Fruit fly (Drosophila melanogaster): ENCODE results near the gene Rcc1.
A peak's percentile ranks its signal among the peaks of the same experiment; 100 is the strongest.

DNA sequence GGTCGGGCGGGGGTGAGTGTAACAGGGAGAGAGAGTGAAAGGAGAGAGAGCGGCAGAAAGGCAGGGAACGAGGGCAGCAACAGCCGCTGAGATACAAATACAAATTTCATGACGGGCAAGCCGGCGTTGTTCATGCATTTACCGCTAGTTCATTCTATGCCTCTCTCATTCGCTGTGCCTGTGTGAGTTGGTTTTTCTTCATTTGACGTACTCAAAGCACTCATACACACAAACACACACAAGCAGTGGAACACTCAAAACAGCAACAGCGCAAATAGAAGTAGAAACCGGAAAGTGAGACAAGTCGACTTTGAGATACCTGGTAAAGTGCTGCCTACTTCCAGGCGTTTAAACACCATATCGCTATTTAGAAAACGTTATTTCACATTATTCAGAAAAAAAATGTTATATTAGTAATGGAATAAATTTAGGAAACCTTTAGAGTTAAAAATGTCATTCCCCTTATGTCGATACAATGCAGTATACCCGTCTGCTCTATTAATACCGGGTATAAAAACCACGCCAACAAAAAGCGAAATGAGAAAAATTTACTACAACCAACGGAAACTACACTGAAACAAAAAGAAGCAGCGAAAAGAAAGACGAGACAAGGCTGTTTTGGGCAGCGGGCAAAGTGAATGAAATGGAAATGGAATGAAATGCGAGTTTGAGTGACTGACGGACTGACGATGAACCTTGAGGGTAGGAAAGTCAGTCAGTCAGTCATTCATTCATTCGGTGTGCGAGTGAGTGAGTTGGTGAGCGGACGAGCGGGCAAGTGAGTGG lies 43.7 kb upstream of the Rcc1 start:
- TF ChIP-seq CG8319 (GFP tag; optimal IDR thresholded peaks at IDR 0.05) (no peak), svp (GFP tag) (peak; percentile 53), CG16779 (tag; optimal IDR thresholded peaks at IDR 0.05) (peak; percentile 32), achi (GFP tag; optimal IDR thresholded peaks at IDR 0.05) (peak; percentile 48), CG32006 (GFP tag; optimal IDR thresholded peaks at IDR 0.05) (peak; percentile 79)

Measured in whole organism, prepupa.